Worm (Caenorhabditis elegans): ENCODE data around the gene arx-4.
A peak's percentile ranks its signal among the peaks of the same experiment; 100 is the strongest.

The arx-4 gene

DNA sequence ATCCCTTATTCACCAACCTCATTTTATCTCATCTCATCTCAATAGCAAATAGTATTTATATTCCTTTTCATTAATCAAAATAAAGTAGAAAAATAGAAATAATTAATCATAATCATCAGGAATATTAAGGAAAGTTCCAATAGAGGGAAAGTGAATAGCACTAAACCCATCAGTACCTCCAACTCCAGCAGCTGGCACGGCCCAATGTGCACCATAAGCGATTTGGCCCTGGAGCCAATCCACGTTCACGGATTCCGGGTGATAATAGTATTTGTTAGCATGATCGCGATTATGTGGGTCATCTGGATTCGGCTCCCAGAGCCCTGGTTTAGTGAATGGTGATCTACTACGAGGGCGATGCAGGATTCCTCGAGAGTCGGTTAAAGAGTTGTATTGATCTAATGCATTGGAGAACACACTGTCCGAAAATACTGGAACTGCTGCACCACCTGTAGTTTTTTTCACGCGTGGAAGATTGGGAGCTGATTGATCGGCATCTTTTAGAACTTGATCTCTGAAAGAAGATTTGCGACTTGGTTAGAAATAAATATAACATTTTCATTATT lies 26.3 kb upstream of the arx-4 start (continued):
- TF ChIP-seq Y48G9A.11 (GFP tag; IDR thresholded peaks at IDR 0.05) (peak; percentile 90), Y75B8A.6 (GFP tag; IDR thresholded peaks at IDR 0.05) (peak; percentile 99), nhr-6 (tag; optimal IDR thresholded peaks at IDR 0.05) (no peak), dmd-9 (GFP tag; IDR thresholded peaks at IDR 0.05) (peak; percentile 85), madf-5 (GFP tag; IDR thresholded peaks at IDR 0.05) (peak; percentile 77 to 95; a peak in 3 of 4 replicates), fkh-10 (GFP tag; optimal IDR thresholded peaks at IDR 0.05) (no peak), set-16 (GFP tag; IDR thresholded peaks at IDR 0.05) (peak; percentile 60), nhr-48 (tag; optimal IDR thresholded peaks at IDR 0.05) (peak; percentile 72), ztf-7 (tag; optimal IDR thresholded peaks at IDR 0.05) (no peak), nhr-41 (GFP tag; IDR thresholded peaks at IDR 0.05) (peak; percentile 96), arid-1 (GFP tag; conservative IDR thresholded peaks at IDR 0.05) (peak; percentile 98), zfp-2 (tag; optimal IDR thresholded peaks at IDR 0.05) (peak; percentile 39), daf-12 (tag; optimal IDR thresholded peaks at IDR 0.05) (no peak), lin-38 (GFP tag; IDR thresholded peaks at IDR 0.05) (peak; percentile 82), F26F4.8 (GFP tag; conservative IDR thresholded peaks at IDR 0.05) (no peak), php-3 (GFP tag; IDR thresholded peaks at IDR 0.05) (peak; percentile 94), mep-1 (tag; optimal IDR thresholded peaks at IDR 0.05) (peak; percentile 94), cey-2 (tag; optimal IDR thresholded peaks at IDR 0.05; ENCODE audit: borderline replicate concordance, insufficient read depth) (no peak), ces-1 (GFP tag; optimal IDR thresholded peaks at IDR 0.05) (no peak), ceh-44 (GFP tag; IDR thresholded peaks at IDR 0.05) (peak; percentile 38; the same call in 1 of the 2 replicates), nhr-102 (tag; optimal IDR thresholded peaks at IDR 0.05) (peak; percentile 92), ceh-32 (tag; optimal IDR thresholded peaks at IDR 0.05; ENCODE audit: poor library complexity) (no peak), madf-9 (GFP tag; conservative IDR thresholded peaks at IDR 0.05) (peak; percentile 72), lin-13 (GFP tag; optimal IDR thresholded peaks at IDR 0.05) (peak; percentile 49), dve-1 (tag; optimal IDR thresholded peaks at IDR 0.05; ENCODE audit: insufficient read depth) (peak; percentile 86), tag-97 (GFP tag; IDR thresholded peaks at IDR 0.05) (peak; percentile 74; the same call in 1 of the 2 replicates), attf-4 (tag; optimal IDR thresholded peaks at IDR 0.05) (no peak), ceh-62 (tag; optimal IDR thresholded peaks at IDR 0.05) (no peak), F44E2.7 (GFP tag; IDR thresholded peaks at IDR 0.05) (0 out of 2 replicates have a peak, but pooled peaks have one; percentile 58), vab-7 (GFP tag; IDR thresholded peaks at IDR 0.05) (peak; percentile 93; the same call in 1 of the 2 replicates), daf-16 (GFP tag; optimal IDR thresholded peaks at IDR 0.05) (peak in 1 of 2 experiments; percentile 81), daf-16 (tag; optimal IDR thresholded peaks at IDR 0.05) (peak; percentile 66), fos-1 (tag; optimal IDR thresholded peaks at IDR 0.05) (peak; percentile 82), egl-43 (GFP tag; IDR thresholded peaks at IDR 0.05) (peak; percentile 96), spr-1 (tag; optimal IDR thresholded peaks at IDR 0.05) (peak; percentile 58), ceh-82 (tag; optimal IDR thresholded peaks at IDR 0.05) (no peak), lsy-2 (tag; optimal IDR thresholded peaks at IDR 0.05) (peak; percentile 66 to 69), dmd-6 (GFP tag; IDR thresholded peaks at IDR 0.05) (peak; percentile 76), lin-1 (GFP tag; IDR thresholded peaks at IDR 0.05) (peak; percentile 95), ZK546.5 (tag; optimal IDR thresholded peaks at IDR 0.05) (peak in 1 of 2 experiments; percentile 45), unc-39 (tag; optimal IDR thresholded peaks at IDR 0.05) (no peak), duxl-1 (tag; optimal IDR thresholded peaks at IDR 0.05; ENCODE audit: poor library complexity) (peak; percentile 94), daf-19 (GFP tag; conservative IDR thresholded peaks at IDR 0.05) (0 out of 2 replicates have a peak, but pooled peaks have one; percentile 79), gei-8 (GFP tag; optimal IDR thresholded peaks at IDR 0.05) (peak; percentile 96), egl-27 (tag; optimal IDR thresholded peaks at IDR 0.05) (no peak), rbr-2 (tag; optimal IDR thresholded peaks at IDR 0.05) (peak; percentile 47), nhr-76 (tag; optimal IDR thresholded peaks at IDR 0.05) (no peak), zag-1 (tag; optimal IDR thresholded peaks at IDR 0.05) (peak; percentile 45), mdt-29 (GFP tag; IDR thresholded peaks at IDR 0.05) (peak; percentile 93), F49E8.2 (tag; optimal IDR thresholded peaks at IDR 0.05; ENCODE audit: borderline replicate concordance) (no peak)
